Worm (Caenorhabditis elegans) whole organism, young adult: ENCODE data around the gene cpar-1.

ENCODE experiments used
- B0261.1 ChIP-seq: sonication (generic microtip); optimal IDR thresholded peaks from 2 replicates; lab custom pipeline; 2016; ENCODE audit warnings: mild to moderate bottlenecking, missing genetic modification characterization, moderate library complexity, missing compliant biosample characterization
- B0336.3 ChIP-seq: fragments of 200-800 bp; sonication (Bioruptor generic); IDR thresholded peaks from 2 replicates; pipeline ENCODE4 v1.3.6; 2022; ENCODE audit warnings: missing genetic modification characterization, missing compliant biosample characterization
- C06A6.2 ChIP-seq: fragments of 200-800 bp; sonication (Bioruptor generic); conservative IDR thresholded peaks from 2 replicates; pipeline ENCODE4 v1.3.6; 2022; ENCODE audit warnings: missing genetic modification characterization, missing compliant biosample characterization
- F23B12.7 ChIP-seq: sonication (generic microtip); optimal IDR thresholded peaks from 2 replicates; lab custom pipeline; 2017; ENCODE audit warnings: missing genetic modification characterization, mild to moderate bottlenecking, missing compliant biosample characterization, antibody characterized with exemption, moderate library complexity; ENCODE audit not compliant: insufficient read depth
- F33H1.4 ChIP-seq: fragments of 200-800 bp; sonication (Bioruptor generic); IDR thresholded peaks from 2 replicates; pipeline ENCODE4 v1.3.6; 2022; ENCODE audit warnings: missing genetic modification reagents, missing genetic modification characterization, missing compliant biosample characterization
- F37B4.10 ChIP-seq: fragments of 200-800 bp; sonication (Bioruptor generic); IDR thresholded peaks from 2 replicates; pipeline ENCODE4 v1.3.6; 2022; ENCODE audit warnings: missing genetic modification characterization, missing compliant biosample characterization
- F57A8.1 ChIP-seq: fragments of 200-800 bp; sonication (Bioruptor generic); optimal IDR thresholded peaks from 2 replicates; lab custom pipeline; 2018; ENCODE audit warnings: mild to moderate bottlenecking, missing genetic modification characterization, moderate library complexity, missing compliant biosample characterization
- K11D2.4 ChIP-seq: fragments of 200-800 bp; sonication (Bioruptor generic); IDR thresholded peaks from 2 replicates; pipeline ENCODE4 v1.3.6; 2022; ENCODE audit warnings: missing genetic modification reagents, missing genetic modification characterization, missing compliant biosample characterization
- K12H6.12 ChIP-seq: fragments of 200-800 bp; sonication (Bioruptor generic); optimal IDR thresholded peaks from 2 replicates; lab custom pipeline; 2018; ENCODE audit warnings: mild to moderate bottlenecking, missing genetic modification characterization, missing compliant biosample characterization
- Y53F4B.3 ChIP-seq: fragments of 200-800 bp; sonication (Bioruptor generic); IDR thresholded peaks from 2 replicates; pipeline ENCODE4 v1.3.6; 2022; ENCODE audit warnings: missing genetic modification reagents, missing genetic modification characterization, missing compliant biosample characterization
- Y56A3A.18 ChIP-seq: fragments of 200-800 bp; sonication (Bioruptor generic); IDR thresholded peaks from 2 replicates; pipeline ENCODE4 v1.3.6; 2022; ENCODE audit warnings: missing genetic modification reagents, missing genetic modification characterization, missing compliant biosample characterization
- Y67H2A.10 ChIP-seq: fragments of 200-800 bp; sonication (Bioruptor generic); conservative IDR thresholded peaks from 2 replicates; pipeline ENCODE4 v1.3.6; 2022; ENCODE audit warnings: missing genetic modification reagents, missing genetic modification characterization, missing compliant biosample characterization
- Y79H2A.3 ChIP-seq: fragments of 200-800 bp; sonication (Bioruptor generic); conservative IDR thresholded peaks from 2 replicates; pipeline ENCODE4 v1.3.6; 2022; ENCODE audit warnings: missing genetic modification reagents, missing genetic modification characterization, missing compliant biosample characterization
- Y95B8A.8 ChIP-seq: fragments of 200-800 bp; sonication (Bioruptor generic); IDR thresholded peaks from 2 replicates; pipeline ENCODE4 v1.3.6; 2022; ENCODE audit warnings: missing genetic modification reagents, missing genetic modification characterization, missing compliant biosample characterization
- akir-1 ChIP-seq: fragments of 200-800 bp; sonication (Bioruptor generic); optimal IDR thresholded peaks from 2 replicates; lab custom pipeline; 2018; ENCODE audit warnings: mild to moderate bottlenecking, missing genetic modification characterization, moderate library complexity, missing compliant biosample characterization
- ama-1 ChIP-seq, 3 experiments: fragments of 150-350 bp in 1 of 3; sonication (generic microtip) in 2 of 3; optimal IDR thresholded peaks; 2 replicates each; lab custom pipeline; 2014 to 2018; ENCODE audit warnings: missing biosample characterization in 2 of 3, missing genetic modification characterization in 2 of 3, missing genetic modification reagents in 2 of 3
- aptf-3 ChIP-seq: fragments of 200-800 bp; sonication (Bioruptor generic); IDR thresholded peaks from 2 replicates; pipeline ENCODE4 v1.3.6; 2022; ENCODE audit warnings: missing genetic modification characterization, missing compliant biosample characterization
- atf-7 ChIP-seq: sonication (generic microtip); optimal IDR thresholded peaks from 2 replicates; lab custom pipeline; 2017; ENCODE audit warnings: mild to moderate bottlenecking, missing genetic modification characterization, missing compliant biosample characterization
- athp-1 ChIP-seq: sonication (generic microtip); optimal IDR thresholded peaks from 2 replicates; lab custom pipeline; 2017; ENCODE audit warnings: mild to moderate bottlenecking, missing genetic modification characterization, missing compliant biosample characterization
- attf-3 ChIP-seq: fragments of 200-800 bp; sonication (Bioruptor generic); conservative IDR thresholded peaks from 2 replicates; pipeline ENCODE4 v1.3.6; 2022; ENCODE audit warnings: missing genetic modification reagents, missing genetic modification characterization, missing compliant biosample characterization
- attf-5 ChIP-seq: fragments of 200-800 bp; sonication (Bioruptor generic); optimal IDR thresholded peaks from 2 replicates; lab custom pipeline; 2018; ENCODE audit warnings: mild to moderate bottlenecking, missing genetic modification characterization, missing compliant biosample characterization
- bed-1 ChIP-seq: fragments of 200-800 bp; sonication (Bioruptor generic); IDR thresholded peaks from 2 replicates; pipeline ENCODE4 v1.3.6; 2022; ENCODE audit warnings: missing genetic modification reagents, missing genetic modification characterization, missing compliant biosample characterization
- ceh-79 ChIP-seq: sonication (generic microtip); optimal IDR thresholded peaks from 2 replicates; lab custom pipeline; 2017; ENCODE audit warnings: mild to moderate bottlenecking, missing genetic modification characterization, missing compliant biosample characterization
- efl-1 ChIP-seq: fragments of 150-350 bp; optimal IDR thresholded peaks from 2 replicates; lab custom pipeline; 2014; ENCODE audit warnings: missing biosample characterization, missing genetic modification reagents, missing genetic modification characterization
- egl-18 ChIP-seq: fragments of 200-800 bp; sonication (Bioruptor generic); IDR thresholded peaks from 2 replicates; pipeline ENCODE4 v1.3.6; 2022; ENCODE audit warnings: missing genetic modification reagents, missing genetic modification characterization, missing compliant biosample characterization
- egrh-3 ChIP-seq: fragments of 200-800 bp; sonication (Bioruptor generic); IDR thresholded peaks from 2 replicates; pipeline ENCODE4 v1.3.6; 2022; ENCODE audit warnings: missing genetic modification reagents, missing genetic modification characterization, missing compliant biosample characterization
- him-1 ChIP-seq: sonication (generic microtip); optimal IDR thresholded peaks from 2 replicates; lab custom pipeline; 2016; ENCODE audit warnings: missing genotype, missing genetic modification reagents, missing genetic modification characterization, missing compliant biosample characterization
- lin-40 ChIP-seq: sonication (generic microtip); optimal IDR thresholded peaks from 2 replicates; lab custom pipeline; 2016; ENCODE audit warnings: missing genetic modification characterization, mild to moderate bottlenecking, missing compliant biosample characterization, missing genotype, missing genetic modification reagents
- lir-1 ChIP-seq: fragments of 200-800 bp; sonication (Bioruptor generic); conservative IDR thresholded peaks from 2 replicates; pipeline ENCODE4 v1.3.6; 2022; ENCODE audit warnings: missing genetic modification reagents, missing genetic modification characterization, missing compliant biosample characterization
- madf-3 ChIP-seq: fragments of 200-800 bp; sonication (Bioruptor generic); IDR thresholded peaks from 2 replicates; pipeline ENCODE4 v1.3.6; 2022; ENCODE audit warnings: missing genetic modification reagents, missing genetic modification characterization, missing compliant biosample characterization
- madf-6 ChIP-seq: fragments of 200-800 bp; sonication (Bioruptor generic); IDR thresholded peaks from 2 replicates; pipeline ENCODE4 v1.3.6; 2022; ENCODE audit warnings: missing genetic modification reagents, missing genetic modification characterization, missing compliant biosample characterization
- madf-8 ChIP-seq: fragments of 200-800 bp; sonication (Bioruptor generic); conservative IDR thresholded peaks from 2 replicates; pipeline ENCODE4 v1.3.6; 2022; ENCODE audit warnings: missing genetic modification reagents, missing genetic modification characterization, missing compliant biosample characterization
- nfya-1 ChIP-seq: sonication (generic microtip); optimal IDR thresholded peaks from 2 replicates; lab custom pipeline; 2017; ENCODE audit warnings: antibody characterized with exemption, missing compliant biosample characterization, missing genetic modification characterization, borderline replicate concordance; ENCODE audit not compliant: insufficient read depth
- nfya-2 ChIP-seq: fragments of 200-800 bp; sonication (Bioruptor generic); IDR thresholded peaks from 2 replicates; pipeline ENCODE4 v1.3.6; 2022; ENCODE audit warnings: missing genetic modification reagents, missing genetic modification characterization, missing compliant biosample characterization
- nfyb-1 ChIP-seq: fragments of 200-800 bp; sonication (Bioruptor generic); IDR thresholded peaks from 2 replicates; pipeline ENCODE4 v1.3.6; 2022; ENCODE audit warnings: missing genetic modification reagents, missing genetic modification characterization, missing compliant biosample characterization
- nhr-120 ChIP-seq: fragments of 200-800 bp; sonication (Bioruptor generic); IDR thresholded peaks from 2 replicates; pipeline ENCODE4 v1.3.6; 2022; ENCODE audit warnings: missing genetic modification characterization, missing compliant biosample characterization
- rpc-1 ChIP-seq, 2 experiments: fragments of 150-350 bp in 1 of 2; sonication (generic microtip) in 1 of 2; optimal IDR thresholded peaks; 2 replicates each; lab custom pipeline; 2014 to 2018; ENCODE audit warnings: missing biosample characterization in 1 of 2, missing genetic modification characterization in 1 of 2, missing genetic modification reagents in 1 of 2, missing genotype in 1 of 2
- sdz-38 ChIP-seq: sonication (generic microtip); optimal IDR thresholded peaks from 2 replicates; lab custom pipeline; 2016; ENCODE audit warnings: missing genotype, missing genetic modification characterization, missing compliant biosample characterization
- sea-2 ChIP-seq: fragments of 200-800 bp; sonication (Bioruptor generic); IDR thresholded peaks from 2 replicates; pipeline ENCODE4 v1.3.6; 2022; ENCODE audit warnings: missing genetic modification characterization, missing compliant biosample characterization
- snpc-1.1 ChIP-seq: sonication (generic microtip); optimal IDR thresholded peaks from 2 replicates; lab custom pipeline; 2017; ENCODE audit warnings: missing genetic modification characterization, mild to moderate bottlenecking, missing compliant biosample characterization, antibody characterized with exemption, moderate library complexity, missing genotype, missing genetic modification reagents; ENCODE audit not compliant: insufficient read depth
- snpc-1.3 ChIP-seq: sonication (generic microtip); optimal IDR thresholded peaks from 2 replicates; lab custom pipeline; 2017; ENCODE audit warnings: missing genetic modification characterization, mild to moderate bottlenecking, missing compliant biosample characterization, antibody characterized with exemption, moderate library complexity, missing genotype, missing genetic modification reagents; ENCODE audit not compliant: insufficient read depth
- snpc-3.4 ChIP-seq: sonication (generic microtip); optimal IDR thresholded peaks from 2 replicates; lab custom pipeline; 2017; ENCODE audit warnings: missing genetic modification characterization, mild to moderate bottlenecking, missing compliant biosample characterization, antibody characterized with exemption, moderate library complexity, missing genotype, missing genetic modification reagents
- somi-1 ChIP-seq: fragments of 200-800 bp; sonication (Bioruptor generic); optimal IDR thresholded peaks from 2 replicates; lab custom pipeline; 2018; ENCODE audit warnings: mild to moderate bottlenecking, missing genetic modification characterization, missing compliant biosample characterization
- tbp1 ChIP-seq: fragments of 200-800 bp; sonication (Bioruptor generic); optimal IDR thresholded peaks from 2 replicates; lab custom pipeline; 2018; ENCODE audit warnings: mild to moderate bottlenecking, missing genetic modification characterization, missing compliant biosample characterization
- tbx-9 ChIP-seq: sonication (generic microtip); optimal IDR thresholded peaks from 2 replicates; lab custom pipeline; 2016; ENCODE audit warnings: borderline replicate concordance, missing genetic modification characterization, inconsistent platforms, missing compliant biosample characterization
- ztf-18 ChIP-seq: sonication (generic microtip); optimal IDR thresholded peaks from 2 replicates; lab custom pipeline; 2016; ENCODE audit warnings: missing genotype, mild to moderate bottlenecking, missing genetic modification characterization, missing compliant biosample characterization

cpar-1 gene

ce11 chrIII:9441133-9441532, 7.3 kb downstream of the cpar-1 start, which contains the start of gene emb-30 (continued):
- TF ChIP-seq Y56A3A.18: peak; percentile 76; the same call in 1 of the 2 replicates
- TF ChIP-seq snpc-1.3 (tag; lab: Kevin White, UChicago): no peak
- no peak for TF ChIP-seq Y79H2A.3
- no peak for TF ChIP-seq sdz-38 (tag; lab: Kevin White, UChicago)
- no peak for TF ChIP-seq nfya-2 (GFP tag; lab: Robert Waterston, UW)
- TF ChIP-seq efl-1 (GFP tag; lab: Kevin White, UChicago): no peak
- TF ChIP-seq egrh-3 (GFP tag; lab: Robert Waterston, UW): no peak
- no peak for TF ChIP-seq Y67H2A.10 (GFP tag; lab: Robert Waterston, UW)
- TF ChIP-seq F57A8.1 (GFP tag; lab: Kevin White, UChicago): no peak
- no peak for TF ChIP-seq K12H6.12 (tag; lab: Kevin White, UChicago)
- TF ChIP-seq C06A6.2: no peak
- no peak for TF ChIP-seq sea-2
- peak; percentile 46 for TF ChIP-seq ama-1 (optimal IDR thresholded peaks at IDR 0.05; lab: Kevin White, UChicago)
- peak in 1 of 2 experiments; percentile 30 for TF ChIP-seq ama-1 (GFP tag; optimal IDR thresholded peaks at IDR 0.05; lab: Kevin White, UChicago)
- no peak for TF ChIP-seq rpc-1 (optimal IDR thresholded peaks at IDR 0.05; lab: Kevin White, UChicago)
- TF ChIP-seq rpc-1 (tag; optimal IDR thresholded peaks at IDR 0.05; lab: Kevin White, UChicago): no peak
- TF ChIP-seq attf-5 (GFP tag; lab: Kevin White, UChicago): no peak
- TF ChIP-seq F37B4.10 (GFP tag; lab: Robert Waterston, UW): 0 out of 2 replicates have a peak, but pooled peaks have one; percentile 56
- no peak for TF ChIP-seq lir-1 (GFP tag; lab: Robert Waterston, UW)
- no peak for TF ChIP-seq akir-1
- no peak for TF ChIP-seq K11D2.4 (GFP tag; lab: Robert Waterston, UW)

- TF ChIP-seq Y67H2A.10 (GFP tag; lab: Robert Waterston, UW) (no peak), F23B12.7 (tag; lab: Kevin White, UChicago) (no peak), snpc-1.1 (tag; lab: Kevin White, UChicago) (no peak), Y95B8A.8 (GFP tag; lab: Robert Waterston, UW) (no peak), F33H1.4 (no peak), bed-1 (GFP tag; lab: Robert Waterston, UW) (no peak), madf-3 (GFP tag; lab: Robert Waterston, UW) (0 out of 2 replicates have a peak, but pooled peaks have one; percentile 33), egl-18 (GFP tag; lab: Robert Waterston, UW) (no peak), B0336.3 (peak; percentile 38), lin-40 (tag; lab: Kevin White, UChicago) (no peak), atf-7 (tag; lab: Kevin White, UChicago) (peak; percentile 45), snpc-3.4 (no peak), Y79H2A.3 (no peak), athp-1 (tag; lab: Kevin White, UChicago) (no peak), nhr-120 (GFP tag; lab: Robert Waterston, UW) (no peak), ceh-79 (tag; lab: Kevin White, UChicago) (peak; percentile 45), madf-6 (GFP tag; lab: Robert Waterston, UW) (peak; percentile 74), him-1 (tag; lab: Kevin White, UChicago) (no peak), efl-1 (GFP tag; lab: Kevin White, UChicago) (no peak), B0261.1 (tag; lab: Kevin White, UChicago) (no peak), ztf-18 (tag; lab: Kevin White, UChicago) (peak; percentile 48), tbp1 (GFP tag; lab: Kevin White, UChicago) (peak; percentile 0), F57A8.1 (GFP tag; lab: Kevin White, UChicago) (no peak), attf-3 (no peak), Y53F4B.3 (GFP tag; lab: Robert Waterston, UW) (no peak), nfya-2 (GFP tag; lab: Robert Waterston, UW) (0 out of 2 replicates have a peak, but pooled peaks have one; percentile 35), aptf-3 (no peak), somi-1 (GFP tag; lab: Kevin White, UChicago) (no peak), nfyb-1 (GFP tag; lab: Robert Waterston, UW) (peak; percentile 45; the same call in 1 of the 2 replicates), sea-2 (no peak), tbx-9 (tag; lab: Kevin White, UChicago) (no peak), nfya-1 (tag; lab: Kevin White, UChicago) (no peak), madf-8 (peak; percentile 19; the same call in 1 of the 2 replicates)
Measured at ce11 chrIII:9442846-9443245, 9.0 kb downstream of the cpar-1 start.
